Worm (Caenorhabditis elegans) whole organism, young adult: ENCODE measurements around the gene F42G4.5.
"Not testable (repeated sequence)": the region's sequence is repeated elsewhere in the genome, so short reads cannot be mapped to it uniquely, and the experiment has no call there.

Experiments used
- F22D6.2 ChIP-seq: sonication (generic microtip); optimal IDR thresholded peaks from 2 replicates; lab custom pipeline; 2016; ENCODE audit warnings: mild to moderate bottlenecking, missing genetic modification characterization, missing compliant biosample characterization
- F33H1.4 ChIP-seq: fragments of 200-800 bp; sonication (Bioruptor generic); IDR thresholded peaks from 2 replicates; pipeline ENCODE4 v1.3.6; 2022; ENCODE audit warnings: missing genetic modification reagents, missing genetic modification characterization, missing compliant biosample characterization
- F52B5.7 ChIP-seq: sonication (generic microtip); optimal IDR thresholded peaks from 2 replicates; lab custom pipeline; 2016; ENCODE audit warnings: mild to moderate bottlenecking, missing genetic modification characterization, missing compliant biosample characterization
- Y56A3A.18 ChIP-seq: fragments of 200-800 bp; sonication (Bioruptor generic); IDR thresholded peaks from 2 replicates; pipeline ENCODE4 v1.3.6; 2022; ENCODE audit warnings: missing genetic modification reagents, missing genetic modification characterization, missing compliant biosample characterization
- Y67H2A.10 ChIP-seq: fragments of 200-800 bp; sonication (Bioruptor generic); conservative IDR thresholded peaks from 2 replicates; pipeline ENCODE4 v1.3.6; 2022; ENCODE audit warnings: missing genetic modification reagents, missing genetic modification characterization, missing compliant biosample characterization
- akir-1 ChIP-seq: fragments of 200-800 bp; sonication (Bioruptor generic); optimal IDR thresholded peaks from 2 replicates; lab custom pipeline; 2018; ENCODE audit warnings: mild to moderate bottlenecking, missing genetic modification characterization, moderate library complexity, missing compliant biosample characterization
- aptf-2 ChIP-seq: fragments of 200-800 bp; sonication (Bioruptor generic); conservative IDR thresholded peaks from 2 replicates; pipeline ENCODE4 v1.3.6; 2022; ENCODE audit warnings: missing genetic modification reagents, missing genetic modification characterization, missing compliant biosample characterization
- aptf-3 ChIP-seq: fragments of 200-800 bp; sonication (Bioruptor generic); IDR thresholded peaks from 2 replicates; pipeline ENCODE4 v1.3.6; 2022; ENCODE audit warnings: missing genetic modification characterization, missing compliant biosample characterization
- bed-1 ChIP-seq: fragments of 200-800 bp; sonication (Bioruptor generic); IDR thresholded peaks from 2 replicates; pipeline ENCODE4 v1.3.6; 2022; ENCODE audit warnings: missing genetic modification reagents, missing genetic modification characterization, missing compliant biosample characterization
- egl-18 ChIP-seq: fragments of 200-800 bp; sonication (Bioruptor generic); IDR thresholded peaks from 2 replicates; pipeline ENCODE4 v1.3.6; 2022; ENCODE audit warnings: missing genetic modification reagents, missing genetic modification characterization, missing compliant biosample characterization
- egl-44 ChIP-seq: fragments of 200-800 bp; sonication (Bioruptor generic); IDR thresholded peaks from 2 replicates; pipeline ENCODE4 v1.3.6; 2022; ENCODE audit warnings: missing genetic modification reagents, missing genetic modification characterization, missing compliant biosample characterization
- egrh-3 ChIP-seq: fragments of 200-800 bp; sonication (Bioruptor generic); IDR thresholded peaks from 2 replicates; pipeline ENCODE4 v1.3.6; 2022; ENCODE audit warnings: missing genetic modification reagents, missing genetic modification characterization, missing compliant biosample characterization
- gei-17 ChIP-seq: fragments of 200-800 bp; sonication (Bioruptor generic); optimal IDR thresholded peaks from 2 replicates; lab custom pipeline; 2018; ENCODE audit warnings: mild to moderate bottlenecking, missing genetic modification characterization, missing compliant biosample characterization
- hmg-1.2 ChIP-seq: fragments of 200-800 bp; sonication (Bioruptor generic); IDR thresholded peaks from 2 replicates; pipeline ENCODE4 v1.3.6; 2022; ENCODE audit warnings: missing genetic modification reagents, missing genetic modification characterization, missing compliant biosample characterization
- hmg-20 ChIP-seq: fragments of 200-800 bp; sonication (Bioruptor generic); IDR thresholded peaks from 2 replicates; pipeline ENCODE4 v1.3.6; 2022; ENCODE audit warnings: missing genetic modification reagents, missing genetic modification characterization, missing compliant biosample characterization
- hrde-1 ChIP-seq: sonication (generic microtip); optimal IDR thresholded peaks from 2 replicates; lab custom pipeline; 2016; ENCODE audit warnings: missing genetic modification characterization, mild to moderate bottlenecking, missing compliant biosample characterization, moderate library complexity, missing genotype, missing genetic modification reagents, borderline replicate concordance
- lin-26 ChIP-seq: fragments of 200-800 bp; sonication (Bioruptor generic); IDR thresholded peaks from 2 replicates; pipeline ENCODE4 v1.3.6; 2022; ENCODE audit warnings: missing genetic modification reagents, missing genetic modification characterization, missing compliant biosample characterization
- lin-40 ChIP-seq: sonication (generic microtip); optimal IDR thresholded peaks from 2 replicates; lab custom pipeline; 2016; ENCODE audit warnings: missing genetic modification characterization, mild to moderate bottlenecking, missing compliant biosample characterization, missing genotype, missing genetic modification reagents
- mcd-1 ChIP-seq: fragments of 200-800 bp; sonication (Bioruptor generic); IDR thresholded peaks from 2 replicates; pipeline ENCODE4 v1.3.6; 2022; ENCODE audit warnings: missing genetic modification reagents, missing genetic modification characterization, missing compliant biosample characterization
- rec-8 ChIP-seq, 2 experiments: sonication (generic microtip); optimal IDR thresholded peaks; 2 replicates each; lab custom pipeline; 2016; ENCODE audit warnings: mild to moderate bottlenecking in 2 of 2, missing genetic modification characterization in 2 of 2, missing genetic modification reagents in 2 of 2, missing genotype in 2 of 2, missing biosample characterization in 1 of 2, missing compliant biosample characterization in 1 of 2, moderate library complexity in 1 of 2
- snpc-1.1 ChIP-seq: sonication (generic microtip); optimal IDR thresholded peaks from 2 replicates; lab custom pipeline; 2017; ENCODE audit warnings: missing genetic modification characterization, mild to moderate bottlenecking, missing compliant biosample characterization, antibody characterized with exemption, moderate library complexity, missing genotype, missing genetic modification reagents; ENCODE audit not compliant: insufficient read depth
- snpc-4 ChIP-seq, 5 experiments: fragments of 150-350 bp in 1 of 5; sonication (generic microtip) in 4 of 5; optimal IDR thresholded peaks; 2 replicates each; lab custom pipeline; 2014 to 2018; ENCODE audit warnings: missing genetic modification characterization in 5 of 5, missing biosample characterization in 3 of 5, antibody characterized with exemption in 2 of 5, mild to moderate bottlenecking in 2 of 5, missing compliant biosample characterization in 2 of 5, missing genotype in 2 of 5, moderate library complexity in 2 of 5, missing genetic modification reagents in 1 of 5
- unc-62 ChIP-seq: fragments of 150-350 bp; optimal IDR thresholded peaks from 2 replicates; lab custom pipeline; 2014; ENCODE audit warnings: missing biosample characterization, missing genetic modification reagents, missing genetic modification characterization
- zfh-2 ChIP-seq: fragments of 200-800 bp; sonication (Bioruptor generic); conservative IDR thresholded peaks from 2 replicates; pipeline ENCODE4 v1.3.6; 2022; ENCODE audit warnings: missing genetic modification reagents, missing genetic modification characterization, missing compliant biosample characterization
- ztf-18 ChIP-seq: sonication (generic microtip); optimal IDR thresholded peaks from 2 replicates; lab custom pipeline; 2016; ENCODE audit warnings: missing genotype, mild to moderate bottlenecking, missing genetic modification characterization, missing compliant biosample characterization
- ztf-28 ChIP-seq: fragments of 200-800 bp; sonication (Bioruptor generic); IDR thresholded peaks from 2 replicates; pipeline ENCODE4 v1.3.6; 2022; ENCODE audit warnings: missing genetic modification reagents, missing genetic modification characterization, missing compliant biosample characterization

Gene F42G4.5

ce11 chrII:13047106-13047505 lies 26.2 kb upstream of the F42G4.5 start, which contains the start of gene F42G4.7:
Gene F42G4.7 (minus strand): TSS chrII:13047290.
- not testable (repeated sequence) for TF ChIP-seq F33H1.4 (GFP tag; lab: Robert Waterston, UW); F22D6.2 (tag; lab: Kevin White, UChicago); unc-62 (GFP tag; lab: Kevin White, UChicago)

ce11 chrII:13047609-13048008 lies 25.7 kb upstream of the F42G4.5 start, which contains the start of gene F42G4.2:
Gene F42G4.2 (plus strand): TSS chrII:13047909.
- TF ChIP-seq hrde-1 (tag; lab: Kevin White, UChicago); aptf-3; gei-17: not testable (repeated sequence)

ce11 chrII:13050050-13050449 lies 23.2 kb upstream of the F42G4.5 start:
- no peak for TF ChIP-seq lin-26 (GFP tag; lab: Robert Waterston, UW)
- TF ChIP-seq aptf-2 (GFP tag; lab: Robert Waterston, UW), result no peak
- TF ChIP-seq lin-40 (tag; lab: Kevin White, UChicago), result no peak
- no peak for TF ChIP-seq egl-18 (GFP tag; lab: Robert Waterston, UW)
- no peak for TF ChIP-seq egl-44 (GFP tag; lab: Robert Waterston, UW)
- TF ChIP-seq hmg-1.2 (GFP tag; lab: Robert Waterston, UW), result peak; percentile 54; the same call in 1 of the 2 replicates
- TF ChIP-seq snpc-1.1 (tag; lab: Kevin White, UChicago), result peak; percentile 56
- no peak for TF ChIP-seq mcd-1 (GFP tag; lab: Robert Waterston, UW)
- no peak for TF ChIP-seq Y56A3A.18 (GFP tag; lab: Robert Waterston, UW)
- peak; percentile 77 for TF ChIP-seq zfh-2 (GFP tag; lab: Robert Waterston, UW)
- TF ChIP-seq ztf-28, result no peak
- peak; percentile 55 for TF ChIP-seq snpc-4 (GFP tag; optimal IDR thresholded peaks at IDR 0.05; lab: Kevin White, UChicago)
- peak in 2 of 4 experiments; percentile 71 to 88 for TF ChIP-seq snpc-4 (tag; optimal IDR thresholded peaks at IDR 0.05; lab: Kevin White, UChicago)

ce11 chrII:13053443-13053842 lies 19.8 kb upstream of the F42G4.5 start:
- TF ChIP-seq akir-1 (GFP tag; lab: Kevin White, UChicago), result no peak
- TF ChIP-seq bed-1, result no peak

ce11 chrII:13056580-13056979 lies 16.7 kb upstream of the F42G4.5 start, which contains the start of gene zyx-1:
Gene zyx-1 (plus strand): TSS chrII:13056910.
- TF ChIP-seq zfh-2 (GFP tag; lab: Robert Waterston, UW) (peak; percentile 88), hrde-1 (tag; lab: Kevin White, UChicago) (no peak), Y67H2A.10 (GFP tag; lab: Robert Waterston, UW) (no peak), rec-8 (tag; optimal IDR thresholded peaks at IDR 0.05; lab: Kevin White, UChicago) (no peak), egrh-3 (GFP tag; lab: Robert Waterston, UW) (peak; percentile 37; the same call in 1 of the 2 replicates)

- peak; percentile 37 for TF ChIP-seq F52B5.7 (tag; lab: Kevin White, UChicago)
- no peak for TF ChIP-seq ztf-18 (tag; lab: Kevin White, UChicago)
- peak; percentile 81 for TF ChIP-seq zfh-2 (GFP tag; lab: Robert Waterston, UW)
- TF ChIP-seq hmg-20 (GFP tag; lab: Robert Waterston, UW), result 0 out of 2 replicates have a peak, but pooled peaks have one; percentile 16
- TF ChIP-seq, all 124 proteins: peak for 3
These were observed 14.1 kb upstream of the F42G4.5 start for ce11 chrII:13059196-13059595.
